Fruit fly (Drosophila melanogaster): ENCODE measurements around the gene CG33687.

dm6 chr3L:16156788-16157208 is 40.9 kb upstream of the CG33687 start:
- TF ChIP-seq rgr (GFP tag; optimal IDR thresholded peaks at IDR 0.05) (no peak), Jra (GFP tag; optimal IDR thresholded peaks at IDR 0.05) (no peak), lola (GFP tag; optimal IDR thresholded peaks at IDR 0.05) (no peak), Hnf4 (GFP tag; optimal IDR thresholded peaks at IDR 0.05) (no peak), br (GFP tag; optimal IDR thresholded peaks at IDR 0.05) (no peak), usp (GFP tag; optimal IDR thresholded peaks at IDR 0.05) (no peak), brk (GFP tag; optimal IDR thresholded peaks at IDR 0.05) (no peak), h (GFP tag; optimal IDR thresholded peaks at IDR 0.05) (no peak)
